Worm (Caenorhabditis elegans): ENCODE results near the gene hif-1.

ce11 chrV:20783642-20784041 is 3.4 kb downstream of the hif-1 start:
- TF ChIP-seq egl-27 (tag; optimal IDR thresholded peaks at IDR 0.05) (no peak), nfya-1 (tag; optimal IDR thresholded peaks at IDR 0.05; ENCODE audit: insufficient read depth) (no peak), zag-1 (tag; optimal IDR thresholded peaks at IDR 0.05) (no peak), lsy-12 (tag; optimal IDR thresholded peaks at IDR 0.05) (no peak)

Measured in whole organism, L3 larva.